Worm (Caenorhabditis elegans): ENCODE measurements around the gene Y57G11C.33.

Y57G11C.33 gene

DNA sequence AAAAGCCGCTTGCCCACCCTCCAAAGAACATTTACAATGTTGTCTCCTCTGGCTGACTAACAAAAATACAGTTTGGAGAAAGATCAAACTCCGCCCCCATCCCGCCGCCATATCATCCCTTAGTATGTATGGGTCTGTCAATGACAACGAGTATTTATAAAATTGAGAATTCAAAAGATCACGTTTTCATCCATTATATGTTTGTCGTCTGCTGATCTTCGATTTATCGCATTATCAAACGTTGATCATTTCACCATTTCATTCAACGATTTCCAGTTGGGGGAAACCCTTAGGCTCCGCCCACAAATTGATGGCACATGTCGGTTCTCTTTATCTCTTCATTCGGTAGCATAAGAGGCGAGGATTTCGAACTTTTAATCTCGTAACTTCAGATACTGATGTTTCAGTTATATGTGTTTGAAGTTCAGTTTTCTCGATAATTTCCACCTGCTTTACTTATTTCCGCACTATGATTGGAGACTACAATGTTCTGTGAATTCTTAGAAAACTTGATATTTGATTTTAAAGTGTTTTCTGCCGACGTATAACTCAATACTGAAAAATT, 42.6 kb upstream of the Y57G11C.33 start:
- TF ChIP-seq ceh-13 (GFP tag; optimal IDR thresholded peaks at IDR 0.05) = no peak
- no peak for TF ChIP-seq ceh-36 (tag; optimal IDR thresholded peaks at IDR 0.05)
- no peak for TF ChIP-seq scrt-1 (GFP tag; IDR thresholded peaks at IDR 0.05)
- no peak for TF ChIP-seq hnd-1 (tag; optimal IDR thresholded peaks at IDR 0.05)
- no peak for TF ChIP-seq ets-7 (tag; optimal IDR thresholded peaks at IDR 0.05)
- no peak for TF ChIP-seq hmg-4 (GFP tag; optimal IDR thresholded peaks at IDR 0.05)
- no peak for TF ChIP-seq pes-1 (GFP tag; IDR thresholded peaks at IDR 0.05)
- no peak for TF ChIP-seq B0310.2 (tag; optimal IDR thresholded peaks at IDR 0.05)
- TF ChIP-seq sea-1 (GFP tag; conservative IDR thresholded peaks at IDR 0.05) = no peak
- TF ChIP-seq tbx-37 (GFP tag; conservative IDR thresholded peaks at IDR 0.05) = no peak
- TF ChIP-seq aly-1 (tag; optimal IDR thresholded peaks at IDR 0.05) = no peak
- TF ChIP-seq tra-4 (tag; optimal IDR thresholded peaks at IDR 0.05) = no peak
- TF ChIP-seq flt-1 (GFP tag; IDR thresholded peaks at IDR 0.05) = no peak
- TF ChIP-seq ama-1 (optimal IDR thresholded peaks at IDR 0.05) = no peak
- no peak for TF ChIP-seq hmbx-1 (tag; optimal IDR thresholded peaks at IDR 0.05)
- no peak for TF ChIP-seq F13C5.2 (tag; optimal IDR thresholded peaks at IDR 0.05)
- no peak for TF ChIP-seq tbx-11 (GFP tag; IDR thresholded peaks at IDR 0.05)

DNA sequence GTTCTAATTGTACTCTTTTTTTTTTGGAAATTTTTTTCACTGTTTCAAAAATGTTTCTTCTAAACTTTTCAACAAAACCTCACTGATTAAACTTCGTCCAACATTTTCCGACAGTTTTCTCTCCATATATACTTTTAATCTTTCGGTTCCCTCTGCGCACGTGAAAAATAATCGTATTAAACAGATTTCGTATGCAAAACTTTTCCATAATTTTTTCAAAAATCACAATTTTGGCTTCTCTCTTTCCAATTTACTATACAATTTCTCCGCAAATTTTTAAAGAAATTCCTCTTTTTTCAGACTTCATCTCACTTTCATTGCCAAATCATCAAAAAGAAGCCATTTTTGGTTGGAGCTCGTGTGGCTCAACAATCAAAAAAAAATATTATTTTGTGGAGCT, 40.6 kb upstream of the Y57G11C.33 start, which contains the start of gene dmd-6:
Gene dmd-6, plus strand, starts transcription at position 301 of the 400 bp plus-strand sequence.
- no peak for TF ChIP-seq pes-1 (GFP tag; IDR thresholded peaks at IDR 0.05)
- TF ChIP-seq sea-1 (GFP tag; conservative IDR thresholded peaks at IDR 0.05) = no peak
- no peak for TF ChIP-seq ama-1 (optimal IDR thresholded peaks at IDR 0.05)
- no peak for TF ChIP-seq hmg-4 (GFP tag; optimal IDR thresholded peaks at IDR 0.05)
- no peak for TF ChIP-seq tbx-37 (GFP tag; conservative IDR thresholded peaks at IDR 0.05)
- TF ChIP-seq tbx-11 (GFP tag; IDR thresholded peaks at IDR 0.05) = no peak
- no peak for TF ChIP-seq ceh-36 (tag; optimal IDR thresholded peaks at IDR 0.05)
- TF ChIP-seq tra-4 (tag; optimal IDR thresholded peaks at IDR 0.05) = no peak
- TF ChIP-seq F13C5.2 (tag; optimal IDR thresholded peaks at IDR 0.05) = no peak
- no peak for TF ChIP-seq hnd-1 (tag; optimal IDR thresholded peaks at IDR 0.05)
- TF ChIP-seq flt-1 (GFP tag; IDR thresholded peaks at IDR 0.05) = no peak
- TF ChIP-seq aly-1 (tag; optimal IDR thresholded peaks at IDR 0.05) = no peak
- no peak for TF ChIP-seq ceh-13 (GFP tag; optimal IDR thresholded peaks at IDR 0.05)
- no peak for TF ChIP-seq B0310.2 (tag; optimal IDR thresholded peaks at IDR 0.05)
- TF ChIP-seq scrt-1 (GFP tag; IDR thresholded peaks at IDR 0.05) = no peak
- TF ChIP-seq hmbx-1 (tag; optimal IDR thresholded peaks at IDR 0.05) = no peak
- TF ChIP-seq ets-7 (tag; optimal IDR thresholded peaks at IDR 0.05) = no peak

DNA sequence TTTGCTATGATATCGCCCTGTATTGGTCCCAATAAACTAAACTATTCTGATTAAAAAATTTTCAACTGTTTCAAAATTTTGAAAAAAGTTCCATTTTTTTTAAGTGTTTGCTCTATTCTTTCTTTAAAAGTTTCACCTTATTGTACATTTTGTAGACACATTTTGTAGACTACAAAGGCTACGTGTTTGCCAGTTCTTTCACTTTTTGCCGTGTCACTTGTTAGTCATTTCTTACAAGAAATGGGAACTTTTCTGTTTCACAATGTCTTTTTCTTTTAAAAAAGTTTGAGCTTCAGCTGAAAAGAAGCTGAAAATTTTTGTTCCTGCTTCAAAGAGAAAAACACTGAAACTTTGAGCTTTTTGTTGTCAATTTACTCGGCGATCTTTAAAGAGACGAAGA, 39.8 kb upstream of the Y57G11C.33 start:
- TF ChIP-seq F13C5.2 (tag; optimal IDR thresholded peaks at IDR 0.05) = no peak
- no peak for TF ChIP-seq pes-1 (GFP tag; IDR thresholded peaks at IDR 0.05)
- no peak for TF ChIP-seq tra-4 (tag; optimal IDR thresholded peaks at IDR 0.05)
- no peak for TF ChIP-seq scrt-1 (GFP tag; IDR thresholded peaks at IDR 0.05)
- TF ChIP-seq ets-7 (tag; optimal IDR thresholded peaks at IDR 0.05) = no peak
- TF ChIP-seq ceh-13 (GFP tag; optimal IDR thresholded peaks at IDR 0.05) = no peak
- TF ChIP-seq ceh-36 (tag; optimal IDR thresholded peaks at IDR 0.05) = no peak
- TF ChIP-seq tbx-37 (GFP tag; conservative IDR thresholded peaks at IDR 0.05) = no peak
- no peak for TF ChIP-seq hnd-1 (tag; optimal IDR thresholded peaks at IDR 0.05)
- TF ChIP-seq tbx-11 (GFP tag; IDR thresholded peaks at IDR 0.05) = no peak
- TF ChIP-seq flt-1 (GFP tag; IDR thresholded peaks at IDR 0.05) = no peak
- TF ChIP-seq B0310.2 (tag; optimal IDR thresholded peaks at IDR 0.05) = no peak
- no peak for TF ChIP-seq sea-1 (GFP tag; conservative IDR thresholded peaks at IDR 0.05)
- TF ChIP-seq aly-1 (tag; optimal IDR thresholded peaks at IDR 0.05) = no peak
- TF ChIP-seq hmg-4 (GFP tag; optimal IDR thresholded peaks at IDR 0.05) = no peak

DNA sequence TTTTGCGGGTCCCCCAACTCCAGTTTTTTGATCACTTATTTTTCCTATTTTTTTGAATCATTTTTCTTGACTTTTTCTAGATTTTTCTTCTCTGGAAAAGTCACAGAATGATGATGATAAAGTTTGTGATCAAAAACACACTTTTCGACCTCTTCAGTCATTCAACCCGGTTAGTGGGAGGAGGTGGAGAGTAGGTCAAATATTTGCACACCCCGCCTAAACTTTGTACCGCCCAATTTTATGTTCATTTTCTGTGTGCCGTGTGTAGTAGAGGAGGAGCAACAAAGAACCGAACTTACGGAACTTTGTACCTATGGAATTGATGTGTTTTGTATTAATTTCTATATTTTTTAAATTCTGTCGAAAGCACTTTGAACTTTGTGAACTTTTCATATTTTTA, 39.4 kb upstream of the Y57G11C.33 start:
- TF ChIP-seq hmbx-1 (tag; optimal IDR thresholded peaks at IDR 0.05) (no peak), tbx-11 (GFP tag; IDR thresholded peaks at IDR 0.05) (no peak), tra-4 (tag; optimal IDR thresholded peaks at IDR 0.05) (no peak), sea-1 (GFP tag; conservative IDR thresholded peaks at IDR 0.05) (no peak), scrt-1 (GFP tag; IDR thresholded peaks at IDR 0.05) (no peak), pes-1 (GFP tag; IDR thresholded peaks at IDR 0.05) (no peak), aly-1 (tag; optimal IDR thresholded peaks at IDR 0.05) (no peak), hmg-4 (GFP tag; optimal IDR thresholded peaks at IDR 0.05) (no peak), ets-7 (tag; optimal IDR thresholded peaks at IDR 0.05) (no peak), ama-1 (optimal IDR thresholded peaks at IDR 0.05) (no peak), F13C5.2 (tag; optimal IDR thresholded peaks at IDR 0.05) (no peak), tbx-37 (GFP tag; conservative IDR thresholded peaks at IDR 0.05) (no peak), ceh-13 (GFP tag; optimal IDR thresholded peaks at IDR 0.05) (no peak), hnd-1 (tag; optimal IDR thresholded peaks at IDR 0.05) (no peak), flt-1 (GFP tag; IDR thresholded peaks at IDR 0.05) (no peak)

DNA sequence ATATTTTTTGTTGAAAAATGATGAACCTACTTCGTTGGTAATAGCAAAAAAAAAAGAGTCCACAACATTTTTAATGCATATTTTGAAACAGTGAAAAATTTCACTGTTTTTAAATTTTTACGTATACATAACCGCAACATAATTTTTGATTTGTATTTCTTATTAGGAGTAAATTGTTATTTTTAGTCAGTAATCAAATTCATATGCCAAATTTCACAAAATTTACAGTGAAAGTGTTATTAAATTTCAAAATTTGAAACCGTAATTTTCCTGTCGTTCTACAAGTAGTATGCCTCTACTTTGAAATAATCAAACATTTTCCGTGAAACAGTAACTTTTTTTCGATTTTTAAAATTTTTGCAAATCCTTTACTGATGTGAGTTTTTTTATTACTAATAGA, 38.9 kb upstream of the Y57G11C.33 start:
- TF ChIP-seq ceh-36 (tag; optimal IDR thresholded peaks at IDR 0.05) = no peak
- TF ChIP-seq ceh-13 (GFP tag; optimal IDR thresholded peaks at IDR 0.05) = no peak
- TF ChIP-seq F13C5.2 (tag; optimal IDR thresholded peaks at IDR 0.05) = no peak
- no peak for TF ChIP-seq flt-1 (GFP tag; IDR thresholded peaks at IDR 0.05)
- no peak for TF ChIP-seq tbx-37 (GFP tag; conservative IDR thresholded peaks at IDR 0.05)
- no peak for TF ChIP-seq aly-1 (tag; optimal IDR thresholded peaks at IDR 0.05)
- no peak for TF ChIP-seq scrt-1 (GFP tag; IDR thresholded peaks at IDR 0.05)

DNA sequence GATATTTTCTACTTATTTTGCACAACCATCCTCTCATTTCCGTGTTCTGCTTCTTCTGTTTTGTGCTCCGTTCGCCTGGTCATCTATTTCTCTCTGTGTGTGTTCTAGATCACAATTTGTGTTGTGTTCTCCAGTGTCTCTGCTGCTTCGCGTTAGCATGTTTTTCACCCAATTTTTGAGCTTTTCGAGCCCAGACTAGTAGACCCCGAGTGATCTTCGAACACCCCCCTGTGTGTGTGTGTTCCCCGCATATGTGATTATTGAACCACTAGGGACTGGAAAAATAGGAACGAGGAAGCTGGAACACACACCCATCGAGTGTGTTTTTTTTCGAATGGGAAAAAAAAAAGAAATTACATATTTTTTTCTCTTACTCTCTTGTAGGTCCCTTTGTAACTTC, 38.3 kb upstream of the Y57G11C.33 start:
- TF ChIP-seq B0310.2 (tag; optimal IDR thresholded peaks at IDR 0.05) = no peak
- TF ChIP-seq hnd-1 (tag; optimal IDR thresholded peaks at IDR 0.05) = no peak
- no peak for TF ChIP-seq tbx-11 (GFP tag; IDR thresholded peaks at IDR 0.05)
- TF ChIP-seq hmbx-1 (tag; optimal IDR thresholded peaks at IDR 0.05) = no peak
- TF ChIP-seq tbx-37 (GFP tag; conservative IDR thresholded peaks at IDR 0.05) = no peak
- no peak for TF ChIP-seq ceh-36 (tag; optimal IDR thresholded peaks at IDR 0.05)
- no peak for TF ChIP-seq ama-1 (optimal IDR thresholded peaks at IDR 0.05)
- no peak for TF ChIP-seq ets-7 (tag; optimal IDR thresholded peaks at IDR 0.05)
- TF ChIP-seq ceh-13 (GFP tag; optimal IDR thresholded peaks at IDR 0.05) = no peak
- TF ChIP-seq F13C5.2 (tag; optimal IDR thresholded peaks at IDR 0.05) = no peak
- TF ChIP-seq tra-4 (tag; optimal IDR thresholded peaks at IDR 0.05) = no peak
- TF ChIP-seq sea-1 (GFP tag; conservative IDR thresholded peaks at IDR 0.05) = no peak
- no peak for TF ChIP-seq aly-1 (tag; optimal IDR thresholded peaks at IDR 0.05)
- no peak for TF ChIP-seq hmg-4 (GFP tag; optimal IDR thresholded peaks at IDR 0.05)

DNA sequence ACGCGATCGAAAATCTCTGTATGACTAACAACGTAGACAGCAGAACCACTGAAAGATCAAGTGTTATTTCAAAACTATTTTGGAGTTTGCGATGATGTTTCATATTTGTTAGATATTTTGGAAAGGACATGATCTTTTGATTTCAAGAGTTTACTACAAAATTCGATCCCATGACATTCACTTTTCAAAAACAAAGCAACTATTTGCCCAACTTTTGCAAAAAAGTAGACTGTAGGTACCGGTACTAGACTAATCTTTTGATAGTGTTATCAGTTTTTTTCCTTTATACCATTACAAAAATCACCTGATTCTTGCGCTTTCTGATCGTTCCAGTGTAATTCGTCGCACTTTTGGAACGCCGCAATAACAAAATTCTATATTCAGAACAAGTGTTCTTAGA, 36.8 kb upstream of the Y57G11C.33 start:
- no peak for TF ChIP-seq sea-1 (GFP tag; conservative IDR thresholded peaks at IDR 0.05)
- no peak for TF ChIP-seq pes-1 (GFP tag; IDR thresholded peaks at IDR 0.05)
- no peak for TF ChIP-seq hmg-4 (GFP tag; optimal IDR thresholded peaks at IDR 0.05)
- no peak for TF ChIP-seq ceh-36 (tag; optimal IDR thresholded peaks at IDR 0.05)
- no peak for TF ChIP-seq tbx-11 (GFP tag; IDR thresholded peaks at IDR 0.05)
- no peak for TF ChIP-seq flt-1 (GFP tag; IDR thresholded peaks at IDR 0.05)
- TF ChIP-seq hnd-1 (tag; optimal IDR thresholded peaks at IDR 0.05) = no peak
- TF ChIP-seq F13C5.2 (tag; optimal IDR thresholded peaks at IDR 0.05) = no peak
- TF ChIP-seq aly-1 (tag; optimal IDR thresholded peaks at IDR 0.05) = no peak
- TF ChIP-seq B0310.2 (tag; optimal IDR thresholded peaks at IDR 0.05) = no peak
- no peak for TF ChIP-seq tra-4 (tag; optimal IDR thresholded peaks at IDR 0.05)
- no peak for TF ChIP-seq scrt-1 (GFP tag; IDR thresholded peaks at IDR 0.05)
- no peak for TF ChIP-seq tbx-37 (GFP tag; conservative IDR thresholded peaks at IDR 0.05)
- TF ChIP-seq ama-1 (optimal IDR thresholded peaks at IDR 0.05) = no peak
- no peak for TF ChIP-seq hmbx-1 (tag; optimal IDR thresholded peaks at IDR 0.05)

Measured in whole organism, early embryonic.